Fruit fly (Drosophila melanogaster) whole organism, embryonic: ENCODE results near the gene Fgop2.

Experiments used
- ATbp ChIP-seq: fragments of 200-800 bp; sonication (Bioruptor generic); optimal IDR thresholded peaks from 2 replicates; lab custom pipeline; 2017; ENCODE audit warnings: missing biosample characterization, mild to moderate bottlenecking, missing genetic modification characterization, missing genetic modification reagents
- CG10274 ChIP-seq: fragments of 200-800 bp; sonication (Bioruptor generic); optimal IDR thresholded peaks from 3 replicates; lab custom pipeline; 2017; ENCODE audit warnings: missing biosample characterization, mild to moderate bottlenecking, missing genetic modification characterization
- CG11504 ChIP-seq: fragments of 200-800 bp; sonication (Bioruptor generic); optimal IDR thresholded peaks from 3 replicates; lab custom pipeline; 2019; ENCODE audit warnings: missing biosample characterization, mild to moderate bottlenecking, missing genetic modification characterization, moderate library complexity
- CG13296 ChIP-seq: fragments of 200-800 bp; sonication (Bioruptor generic); optimal IDR thresholded peaks from 3 replicates; lab custom pipeline; 2018; ENCODE audit warnings: missing biosample characterization, mild to moderate bottlenecking, missing genetic modification characterization
- CG14965 ChIP-seq: fragments of 200-800 bp; sonication (Bioruptor generic); optimal IDR thresholded peaks from 2 replicates; lab custom pipeline; 2016; ENCODE audit warnings: missing biosample characterization, missing genetic modification characterization, borderline replicate concordance
- CG16813 ChIP-seq: fragments of 200-800 bp; sonication (Bioruptor generic); IDR thresholded peaks from 3 replicates; pipeline ENCODE4 v1.3.6; 2022; ENCODE audit warnings: missing biosample characterization, missing genetic modification characterization; ENCODE audit not compliant: partially characterized antibody
- CG17802 ChIP-seq: fragments of 200-800 bp; sonication (Bioruptor generic); optimal IDR thresholded peaks from 2 replicates; lab custom pipeline; 2018; ENCODE audit warnings: missing biosample characterization, mild to moderate bottlenecking, missing genetic modification characterization, moderate library complexity
- CG18262 ChIP-seq: fragments of 200-800 bp; optimal IDR thresholded peaks from 3 replicates; lab custom pipeline; 2019; ENCODE audit warnings: missing biosample characterization, mild to moderate bottlenecking, missing genetic modification characterization, moderate library complexity
- CG18619 ChIP-seq: fragments of 200-800 bp; sonication (Bioruptor generic); optimal IDR thresholded peaks from 3 replicates; lab custom pipeline; 2017; ENCODE audit warnings: missing biosample characterization, mild to moderate bottlenecking, missing genetic modification characterization
- CG2129 ChIP-seq: fragments of 200-800 bp; sonication (Bioruptor generic); IDR thresholded peaks from 2 replicates; pipeline ENCODE4 v1.3.6; 2022; ENCODE audit warnings: missing biosample characterization, missing genetic modification characterization; ENCODE audit not compliant: partially characterized antibody
- CG30020 ChIP-seq: fragments of 200-800 bp; optimal IDR thresholded peaks from 2 replicates; lab custom pipeline; 2019; ENCODE audit warnings: missing biosample characterization, mild to moderate bottlenecking, missing genetic modification characterization, moderate library complexity
- CG3065 ChIP-seq: fragments of 200-800 bp; sonication (Bioruptor generic); optimal IDR thresholded peaks from 2 replicates; lab custom pipeline; 2016; ENCODE audit warnings: missing biosample characterization, missing genetic modification characterization
- CG31365 ChIP-seq: fragments of 200-800 bp; sonication (Bioruptor generic); optimal IDR thresholded peaks from 2 replicates; lab custom pipeline; 2018; ENCODE audit warnings: missing biosample characterization, mild to moderate bottlenecking, missing genetic modification characterization
- CG42726 ChIP-seq: fragments of 200-800 bp; sonication (Bioruptor generic); IDR thresholded peaks from 2 replicates; pipeline ENCODE4 v1.3.6; 2022; ENCODE audit warnings: missing biosample characterization, missing genetic modification characterization; ENCODE audit not compliant: partially characterized antibody
- CG6272 ChIP-seq: fragments of 200-800 bp; sonication (Bioruptor generic); IDR thresholded peaks from 2 replicates; pipeline ENCODE4 v1.3.6; 2022; ENCODE audit warnings: missing biosample characterization, missing genetic modification characterization
- CG6791 ChIP-seq: fragments of 200-800 bp; sonication (Bioruptor generic); IDR thresholded peaks from 3 replicates; pipeline ENCODE4 v1.3.6; 2022; ENCODE audit warnings: missing biosample characterization, missing genetic modification characterization; ENCODE audit not compliant: partially characterized antibody
- CG7839 ChIP-seq: fragments of 200-800 bp; sonication (Bioruptor generic); optimal IDR thresholded peaks from 3 replicates; lab custom pipeline; 2018; ENCODE audit warnings: missing biosample characterization, mild to moderate bottlenecking, missing genetic modification characterization, moderate library complexity
- CG7928 ChIP-seq: fragments of 200-800 bp; sonication (Bioruptor generic); optimal IDR thresholded peaks from 2 replicates; lab custom pipeline; 2017; ENCODE audit warnings: missing biosample characterization, mild to moderate bottlenecking, missing genetic modification characterization
- CG7963 ChIP-seq: fragments of 200-800 bp; sonication (Bioruptor generic); IDR thresholded peaks from 3 replicates; pipeline ENCODE4 v1.3.6; 2022; ENCODE audit warnings: missing biosample characterization, missing genetic modification characterization; ENCODE audit not compliant: partially characterized antibody
- CG8281 ChIP-seq: fragments of 200-800 bp; sonication (Bioruptor generic); optimal IDR thresholded peaks from 2 replicates; lab custom pipeline; 2018; ENCODE audit warnings: missing biosample characterization, mild to moderate bottlenecking, missing genetic modification characterization, moderate library complexity
- CG8290 ChIP-seq, 3 experiments: fragments of 200-800 bp; sonication (Bioruptor generic); optimal IDR thresholded peaks; 2 replicates each; lab custom pipeline; 2016 to 2019; ENCODE audit warnings: missing biosample characterization in 3 of 3, missing genetic modification characterization in 3 of 3, mild to moderate bottlenecking in 2 of 3, moderate library complexity in 1 of 3
- CG8478 ChIP-seq: fragments of >200 bp; optimal IDR thresholded peaks from 2 replicates; lab custom pipeline; 2018
- CG9817 ChIP-seq: fragments of 200-800 bp; sonication (Bioruptor generic); optimal IDR thresholded peaks from 2 replicates; lab custom pipeline; 2018; ENCODE audit warnings: missing biosample characterization, mild to moderate bottlenecking, missing genetic modification characterization, moderate library complexity
- Dll ChIP-seq: fragments of 200-800 bp; sonication (Bioruptor generic); IDR thresholded peaks from 4 replicates; pipeline ENCODE4 v1.3.6; 2022; ENCODE audit warnings: missing biosample characterization, missing genetic modification characterization; ENCODE audit not compliant: partially characterized antibody
- Gsc ChIP-seq: fragments of 200-800 bp; sonication (Bioruptor generic); IDR thresholded peaks from 2 replicates; pipeline ENCODE4 v1.3.6; 2022; ENCODE audit warnings: missing biosample characterization, missing genetic modification characterization
- MBD-R2 ChIP-seq: fragments of 200-800 bp; sonication (Bioruptor generic); IDR thresholded peaks from 2 replicates; pipeline ENCODE4 v1.3.6; 2022; ENCODE audit warnings: missing biosample characterization, missing genetic modification characterization
- Spps ChIP-seq: fragments of 200-800 bp; sonication (Bioruptor generic); optimal IDR thresholded peaks from 2 replicates; lab custom pipeline; 2018; ENCODE audit warnings: missing biosample characterization, mild to moderate bottlenecking, missing genetic modification characterization
- Sry-δ ChIP-seq: fragments of 200-800 bp; sonication (Bioruptor generic); optimal IDR thresholded peaks from 2 replicates; lab custom pipeline; 2016; ENCODE audit warnings: missing biosample characterization, missing genetic modification characterization
- TFAM ChIP-seq: fragments of 200-800 bp; sonication (Bioruptor generic); optimal IDR thresholded peaks from 2 replicates; lab custom pipeline; 2017; ENCODE audit warnings: missing biosample characterization, missing genetic modification characterization, inconsistent platforms
- al ChIP-seq: fragments of 200-800 bp; sonication (Bioruptor generic); IDR thresholded peaks from 2 replicates; pipeline ENCODE4 v1.3.6; 2022; ENCODE audit warnings: missing biosample characterization, missing genetic modification characterization
- ase ChIP-seq: fragments of 200-800 bp; sonication (Bioruptor generic); IDR thresholded peaks from 3 replicates; pipeline ENCODE4 v1.3.6; 2022; ENCODE audit warnings: missing biosample characterization, missing genetic modification characterization
- ato ChIP-seq: fragments of 200-800 bp; sonication (Bioruptor generic); IDR thresholded peaks from 2 replicates; pipeline ENCODE4 v1.3.6; 2022; ENCODE audit warnings: missing biosample characterization, missing genetic modification characterization; ENCODE audit not compliant: partially characterized antibody
- cg ChIP-seq: fragments of 200-800 bp; sonication (Bioruptor generic); optimal IDR thresholded peaks from 3 replicates; lab custom pipeline; 2019; ENCODE audit warnings: missing biosample characterization, mild to moderate bottlenecking, missing genetic modification characterization, moderate library complexity
- emc ChIP-seq: fragments of 200-800 bp; sonication (Bioruptor generic); optimal IDR thresholded peaks from 2 replicates; lab custom pipeline; 2016; ENCODE audit warnings: missing biosample characterization, missing genetic modification characterization
- eve ChIP-seq, 2 experiments: fragments of >200 bp; optimal IDR thresholded peaks; 2 replicates each; lab custom pipeline; 2017; ENCODE audit warnings: missing biosample characterization in 2 of 2, missing genetic modification characterization in 2 of 2
- eyg ChIP-seq: fragments of 200-800 bp; sonication (Bioruptor generic); optimal IDR thresholded peaks from 3 replicates; lab custom pipeline; 2016; ENCODE audit warnings: missing biosample characterization, missing genetic modification characterization
- fd3F ChIP-seq: fragments of 200-800 bp; sonication (Bioruptor generic); optimal IDR thresholded peaks from 2 replicates; lab custom pipeline; 2018; ENCODE audit warnings: missing biosample characterization, mild to moderate bottlenecking, missing genetic modification characterization, moderate library complexity
- kah ChIP-seq: fragments of 200-800 bp; sonication (Bioruptor generic); optimal IDR thresholded peaks from 2 replicates; lab custom pipeline; 2018; ENCODE audit warnings: missing biosample characterization, mild to moderate bottlenecking, missing genetic modification characterization
- knrl ChIP-seq: fragments of 200-800 bp; sonication (Bioruptor generic); IDR thresholded peaks from 3 replicates; pipeline ENCODE4 v1.3.6; 2022; ENCODE audit warnings: missing biosample characterization, missing genetic modification characterization; ENCODE audit not compliant: partially characterized antibody
- lbe ChIP-seq: fragments of 200-800 bp; sonication (Bioruptor generic); optimal IDR thresholded peaks from 2 replicates; lab custom pipeline; 2016; ENCODE audit warnings: missing biosample characterization, mild to moderate bottlenecking, missing genetic modification characterization
- lilli ChIP-seq: fragments of 200-800 bp; sonication (Bioruptor generic); optimal IDR thresholded peaks from 3 replicates; lab custom pipeline; 2016; ENCODE audit warnings: missing biosample characterization, missing genetic modification characterization
- lmd ChIP-seq: fragments of 200-800 bp; sonication (Bioruptor generic); IDR thresholded peaks from 2 replicates; pipeline ENCODE4 v1.3.6; 2022; ENCODE audit warnings: missing biosample characterization, missing genetic modification characterization
- nerfin-2 ChIP-seq: fragments of 200-800 bp; sonication (Bioruptor generic); IDR thresholded peaks from 2 replicates; pipeline ENCODE4 v1.3.6; 2022; ENCODE audit warnings: missing biosample characterization, missing genetic modification characterization; ENCODE audit not compliant: partially characterized antibody
- oc ChIP-seq: fragments of 200-800 bp; sonication (Bioruptor generic); optimal IDR thresholded peaks from 2 replicates; lab custom pipeline; 2018; ENCODE audit warnings: missing biosample characterization, mild to moderate bottlenecking, missing genetic modification characterization, moderate library complexity
- pb ChIP-seq: fragments of 200-800 bp; sonication (Bioruptor generic); optimal IDR thresholded peaks from 3 replicates; lab custom pipeline; 2016; ENCODE audit warnings: missing biosample characterization, missing genetic modification characterization
- repo ChIP-seq: fragments of 200-800 bp; sonication (Bioruptor generic); optimal IDR thresholded peaks from 2 replicates; lab custom pipeline; 2016; ENCODE audit warnings: missing biosample characterization, missing genetic modification characterization
- sisA ChIP-seq: fragments of 200-800 bp; sonication (Bioruptor generic); IDR thresholded peaks from 2 replicates; pipeline ENCODE4 v1.3.6; 2022; ENCODE audit warnings: missing biosample characterization, missing genetic modification characterization
- slbo ChIP-seq: fragments of 200-800 bp; sonication (Bioruptor generic); IDR thresholded peaks from 2 replicates; pipeline ENCODE4 v1.3.6; 2022; ENCODE audit warnings: missing biosample characterization, missing genetic modification characterization
- ttk ChIP-seq: fragments of 200-800 bp; sonication (Bioruptor generic); IDR thresholded peaks from 2 replicates; pipeline ENCODE4 v2.1.2; 2022; ENCODE audit warnings: missing biosample characterization, missing genetic modification characterization
- zen2 ChIP-seq: fragments of 200-800 bp; sonication (Bioruptor generic); IDR thresholded peaks from 3 replicates; pipeline ENCODE4 v1.3.6; 2022; ENCODE audit warnings: missing biosample characterization, missing genetic modification characterization; ENCODE audit not compliant: partially characterized antibody

Gene Fgop2

DNA sequence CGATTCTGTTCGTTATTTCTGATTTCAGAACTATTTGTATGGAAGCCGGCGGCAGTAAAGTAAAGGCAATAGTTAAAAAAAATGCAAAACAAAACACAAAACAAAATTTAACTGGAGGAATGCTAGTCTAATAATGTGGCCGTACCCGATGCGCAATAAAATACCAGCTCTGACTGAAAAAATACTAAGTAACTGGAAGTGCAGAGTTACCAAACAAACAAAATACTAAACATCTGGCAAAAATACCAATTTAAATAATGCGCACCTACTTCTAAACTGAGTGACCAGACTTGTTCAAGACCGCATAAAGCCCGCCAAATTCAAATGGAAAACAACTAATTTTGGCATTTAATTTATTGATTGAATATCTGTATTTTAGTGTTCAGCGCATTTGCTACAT, 31.1 kb downstream of the Fgop2 start, which contains the start of gene Wee1 (continued):
- TF ChIP-seq Dll (GFP tag; lab: Robert Waterston, UW) (0 out of 4 replicates have a peak, but pooled peaks have one; percentile 15), kah (no peak), eyg (GFP tag; lab: Kevin White, UChicago) (no peak), CG7928 (GFP tag; lab: Kevin White, UChicago) (no peak), CG18619 (GFP tag; lab: Kevin White, UChicago) (no peak), CG8290 (GFP tag; optimal IDR thresholded peaks at IDR 0.05; lab: Kevin White, UChicago) (no peak), CG8290 (tag; optimal IDR thresholded peaks at IDR 0.05; lab: Kevin White, UChicago) (no peak), CG13296 (GFP tag; lab: Kevin White, UChicago) (no peak), CG14965 (GFP tag; lab: Kevin White, UChicago) (no peak), MBD-R2 (GFP tag; lab: Robert Waterston, UW) (peak; percentile 81), oc (tag; lab: Kevin White, UChicago) (no peak), eve (GFP tag; optimal IDR thresholded peaks at IDR 0.05; lab: Kevin White, UChicago) (no peak), CG2129 (no peak), fd3F (GFP tag; lab: Kevin White, UChicago) (no peak), knrl (GFP tag; lab: Robert Waterston, UW) (no peak), CG8281 (tag; lab: Kevin White, UChicago) (no peak), Sry-δ (GFP tag; lab: Kevin White, UChicago) (peak; percentile 41), slbo (GFP tag; lab: Robert Waterston, UW) (no peak), lmd (GFP tag; lab: Robert Waterston, UW) (no peak), CG18262 (tag; lab: Kevin White, UChicago) (no peak), CG16813 (no peak; the same call in 2 of the 3 replicates), ttk (GFP tag; lab: Robert Waterston, UW) (no peak), emc (no peak), CG3065 (no peak), Spps (tag; lab: Kevin White, UChicago) (no peak), al (no peak), zen2 (GFP tag; lab: Robert Waterston, UW) (no peak), Gsc (GFP tag; lab: Robert Waterston, UW) (no peak), repo (GFP tag; lab: Kevin White, UChicago) (no peak), CG9817 (tag; lab: Kevin White, UChicago) (no peak), CG17802 (tag; lab: Kevin White, UChicago) (no peak), CG10274 (GFP tag; lab: Kevin White, UChicago) (no peak), CG6791 (GFP tag; lab: Robert Waterston, UW) (no peak), lilli (GFP tag; lab: Kevin White, UChicago) (no peak), CG30020 (tag; lab: Kevin White, UChicago) (peak; percentile 28), pb (no peak), CG42726 (GFP tag; lab: Robert Waterston, UW) (no peak), CG6272 (GFP tag; lab: Robert Waterston, UW) (no peak), CG31365 (tag; lab: Kevin White, UChicago) (no peak), lbe (GFP tag; lab: Kevin White, UChicago) (no peak), CG7963 (GFP tag; lab: Robert Waterston, UW) (no peak), sisA (GFP tag; lab: Robert Waterston, UW) (no peak), nerfin-2 (GFP tag; lab: Robert Waterston, UW) (no peak), CG11504 (tag; lab: Kevin White, UChicago) (no peak), TFAM (GFP tag; lab: Kevin White, UChicago) (no peak), CG8478 (lab: Kevin White, UChicago) (no peak), ase (GFP tag; lab: Robert Waterston, UW) (no peak), ato (GFP tag; lab: Robert Waterston, UW) (no peak), ATbp (GFP tag; lab: Kevin White, UChicago) (no peak), cg (no peak), CG7839 (tag; lab: Kevin White, UChicago) (no peak)
